Fruit fly (Drosophila melanogaster) whole organism: ENCODE measurements around the gene Pus7.

Experiments used
- CG8478 ChIP-seq: fragments of >200 bp; optimal IDR thresholded peaks from 2 replicates; lab custom pipeline; 2018; ENCODE audit warnings: inconsistent platforms
- Dll ChIP-seq: fragments of >200 bp; optimal IDR thresholded peaks from 2 replicates; lab custom pipeline; 2017
- EcR ChIP-seq, 2 experiments: fragments of >200 bp; optimal IDR thresholded peaks; 2 replicates each; lab custom pipeline; 2017; ENCODE audit warnings: missing biosample characterization in 2 of 2, missing genetic modification characterization in 2 of 2, missing genetic modification reagents in 2 of 2
- pan ChIP-seq: fragments of >200 bp; optimal IDR thresholded peaks from 2 replicates; lab custom pipeline; 2017
- psq ChIP-seq: fragments of >200 bp; optimal IDR thresholded peaks from 2 replicates; lab custom pipeline; 2017
- usp ChIP-seq: fragments of >200 bp; optimal IDR thresholded peaks from 2 replicates; lab custom pipeline; 2017; ENCODE audit warnings: missing biosample characterization, missing genetic modification characterization, mixed read lengths

Pus7 gene

dm6 chr3L:8523257-8523656 lies 13.5 kb downstream of the Pus7 start, which contains the start of gene GstO2:
Gene GstO2, minus strand, starts transcription at chr3L:8523501.
- TF ChIP-seq CG8478 (lab: Kevin White, UChicago) (no peak), usp (no peak), Dll (lab: Kevin White, UChicago) (no peak), pan (lab: Kevin White, UChicago) (no peak), psq (lab: Kevin White, UChicago) (no peak)

DNA sequence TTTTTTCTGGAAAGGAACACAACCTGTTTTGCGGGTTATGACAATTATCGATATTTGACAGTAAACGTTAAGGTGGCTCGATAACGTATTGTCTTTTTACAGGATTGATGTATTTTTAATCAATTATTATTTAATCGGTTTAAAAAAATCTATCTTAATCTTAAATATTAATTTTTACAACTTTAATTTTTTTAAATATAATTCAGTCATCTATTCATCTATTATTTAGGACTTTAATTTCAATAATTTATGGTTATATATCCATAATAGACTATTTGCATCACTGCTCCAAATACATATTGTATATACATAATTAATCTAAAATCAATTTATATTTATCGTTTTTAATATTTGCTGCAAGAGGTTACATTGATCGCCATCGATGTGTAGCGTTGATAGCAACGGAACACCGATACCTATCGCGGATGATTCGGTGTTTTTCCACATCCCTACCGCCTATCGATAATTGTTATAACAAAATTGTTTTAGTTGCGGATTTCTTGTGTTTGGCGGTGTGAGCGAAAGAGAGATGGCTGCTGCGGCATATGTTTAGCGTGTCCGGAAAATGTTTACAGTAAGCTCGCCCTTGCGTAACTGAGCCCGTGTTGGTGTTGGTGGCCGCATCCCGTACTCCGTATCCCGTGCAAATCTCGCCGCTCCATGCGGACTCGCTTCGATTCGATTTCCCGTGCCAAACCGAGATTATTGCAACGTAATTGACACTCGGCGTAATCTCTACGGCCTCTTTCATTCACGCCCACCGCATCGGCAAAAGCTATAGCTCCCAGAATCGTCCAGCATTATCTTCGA lies 15.2 kb downstream of the Pus7 start, which contains the start of the genes GstO1 and foi:
TSS of gene GstO1 (minus strand) at position 51 of the 810 bp plus-strand sequence.
TSS of gene foi (plus strand) at position 429 of the 810 bp plus-strand sequence.
- TF ChIP-seq usp (no peak), EcR (GFP tag; optimal IDR thresholded peaks at IDR 0.05; lab: Kevin White, UChicago) (no peak), psq (lab: Kevin White, UChicago) (no peak), Dll (lab: Kevin White, UChicago) (no peak), pan (lab: Kevin White, UChicago) (no peak), CG8478 (lab: Kevin White, UChicago) (no peak)

- TF ChIP-seq psq (lab: Kevin White, UChicago), result no peak
- TF ChIP-seq CG8478 (lab: Kevin White, UChicago), result no peak
- no peak for TF ChIP-seq Dll (lab: Kevin White, UChicago)
- TF ChIP-seq usp, result no peak
- TF ChIP-seq pan (lab: Kevin White, UChicago), result no peak
- TF ChIP-seq EcR (GFP tag; optimal IDR thresholded peaks at IDR 0.05; lab: Kevin White, UChicago), result no peak
Measured at dm6 chr3L:8525691-8526421, 16.1 kb downstream of the Pus7 start.

- no peak for TF ChIP-seq pan (lab: Kevin White, UChicago)
- TF ChIP-seq psq (lab: Kevin White, UChicago), result no peak
Measured at dm6 chr3L:8527829-8528228, 18.0 kb downstream of the Pus7 start.

DNA sequence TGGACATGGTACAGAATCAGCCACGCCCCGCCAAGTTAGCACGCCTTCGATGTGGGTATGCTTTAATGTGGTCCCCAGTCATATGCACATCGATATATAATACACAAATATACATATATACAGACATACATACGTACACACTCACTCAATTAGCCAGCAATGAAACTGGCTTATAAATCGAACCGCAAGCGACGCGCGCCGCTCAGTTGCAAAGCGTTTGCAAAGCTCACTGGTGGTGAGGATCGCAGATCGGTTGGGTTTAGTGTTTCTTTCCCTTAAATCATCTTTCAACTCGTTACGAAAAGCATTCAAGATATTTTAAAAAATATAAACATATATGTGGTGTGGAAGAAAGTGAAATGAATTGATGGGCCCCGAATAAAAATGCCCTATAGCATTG lies 18.7 kb downstream of the Pus7 start:
- TF ChIP-seq psq (lab: Kevin White, UChicago) (no peak), pan (lab: Kevin White, UChicago) (no peak), CG8478 (lab: Kevin White, UChicago) (no peak), usp (no peak), EcR (GFP tag; optimal IDR thresholded peaks at IDR 0.05; lab: Kevin White, UChicago) (no peak), Dll (lab: Kevin White, UChicago) (no peak)

- TF ChIP-seq psq (lab: Kevin White, UChicago), result no peak
- TF ChIP-seq EcR (GFP tag; optimal IDR thresholded peaks at IDR 0.05; lab: Kevin White, UChicago), result no peak
- no peak for TF ChIP-seq pan (lab: Kevin White, UChicago)
- no peak for TF ChIP-seq CG8478 (lab: Kevin White, UChicago)
- TF ChIP-seq Dll (lab: Kevin White, UChicago), result no peak
- no peak for TF ChIP-seq usp
Measured at dm6 chr3L:8529701-8530100, 19.9 kb downstream of the Pus7 start.

- TF ChIP-seq usp (no peak), CG8478 (lab: Kevin White, UChicago) (no peak), Dll (lab: Kevin White, UChicago) (no peak), pan (lab: Kevin White, UChicago) (no peak), psq (lab: Kevin White, UChicago) (no peak), EcR (GFP tag; optimal IDR thresholded peaks at IDR 0.05; lab: Kevin White, UChicago) (no peak)
Measured at dm6 chr3L:8534386-8535306, 24.8 kb downstream of the Pus7 start, which contains the start of gene ergic53. Gene ergic53, plus strand, starts transcription at chr3L:8534977.

dm6 chr3L:8536387-8536786 lies 26.6 kb downstream of the Pus7 start:
- no peak for TF ChIP-seq Dll (lab: Kevin White, UChicago)
- TF ChIP-seq psq (lab: Kevin White, UChicago), result no peak
- TF ChIP-seq EcR (GFP tag; optimal IDR thresholded peaks at IDR 0.05; lab: Kevin White, UChicago), result no peak
- no peak for TF ChIP-seq usp
- TF ChIP-seq CG8478 (lab: Kevin White, UChicago), result no peak

dm6 chr3L:8538355-8538754 lies 28.6 kb downstream of the Pus7 start:
- TF ChIP-seq CG8478 (lab: Kevin White, UChicago) (no peak), pan (lab: Kevin White, UChicago) (no peak), EcR (GFP tag; optimal IDR thresholded peaks at IDR 0.05; lab: Kevin White, UChicago) (no peak), psq (lab: Kevin White, UChicago) (no peak), usp (no peak), Dll (lab: Kevin White, UChicago) (no peak)

DNA sequence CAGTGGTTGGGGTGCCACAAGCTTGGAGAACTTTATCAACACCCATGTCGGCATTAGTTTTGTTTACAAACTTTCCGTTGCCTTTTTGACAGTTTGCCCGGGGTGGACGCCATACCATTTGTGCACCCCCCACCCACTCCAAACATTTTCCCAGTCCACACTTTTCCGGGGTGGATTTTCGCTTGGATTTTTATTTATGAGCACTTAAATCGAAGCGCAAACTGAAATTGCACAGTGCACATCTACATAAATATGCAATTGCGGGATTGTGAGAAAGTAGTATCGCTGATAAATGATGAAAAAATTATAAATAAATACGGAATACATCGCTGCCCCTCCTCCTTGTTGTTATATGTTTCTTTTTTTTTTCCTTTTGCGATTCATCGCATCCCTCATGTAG lies 30.7 kb downstream of the Pus7 start:
- no peak for TF ChIP-seq Dll (lab: Kevin White, UChicago)
- TF ChIP-seq CG8478 (lab: Kevin White, UChicago), result no peak
- no peak for TF ChIP-seq psq (lab: Kevin White, UChicago)
- no peak for TF ChIP-seq usp
- TF ChIP-seq EcR (GFP tag; optimal IDR thresholded peaks at IDR 0.05; lab: Kevin White, UChicago), result no peak
- no peak for TF ChIP-seq pan (lab: Kevin White, UChicago)

dm6 chr3L:8541669-8542068 lies 31.9 kb downstream of the Pus7 start:
- TF ChIP-seq psq (lab: Kevin White, UChicago), result no peak
- no peak for TF ChIP-seq pan (lab: Kevin White, UChicago)
- no peak for TF ChIP-seq CG8478 (lab: Kevin White, UChicago)
- no peak for TF ChIP-seq EcR (GFP tag; optimal IDR thresholded peaks at IDR 0.05; lab: Kevin White, UChicago)
- TF ChIP-seq usp, result no peak
- TF ChIP-seq Dll (lab: Kevin White, UChicago), result no peak
